Fruit fly (Drosophila melanogaster): ENCODE data around the gene MME1.
A peak's percentile ranks its signal among the peaks of the same experiment; 100 is the strongest.

The MME1 gene

dm6 chr2L:7039342-7039684 is 12.0 kb downstream of the MME1 start (continued):
- TF ChIP-seq zen (tag; optimal IDR thresholded peaks at IDR 0.05) (peak; percentile 5), CG8765 (GFP tag; IDR thresholded peaks at IDR 0.05) (no peak), CG9817 (tag; optimal IDR thresholded peaks at IDR 0.05) (no peak), CG7745 (tag; optimal IDR thresholded peaks at IDR 0.05) (no peak), prd (optimal IDR thresholded peaks at IDR 0.05) (no peak), prd (GFP tag; IDR thresholded peaks at IDR 0.05) (peak; percentile 76), CG6272 (GFP tag; IDR thresholded peaks at IDR 0.05) (peak; percentile 36; the same call in 1 of the 2 replicates), CG8359 (GFP tag; optimal IDR thresholded peaks at IDR 0.05; ENCODE audit: borderline replicate concordance) (no peak), slbo (GFP tag; IDR thresholded peaks at IDR 0.05) (peak; percentile 61), Dfd (GFP tag; optimal IDR thresholded peaks at IDR 0.05) (no peak), CG6813 (GFP tag; optimal IDR thresholded peaks at IDR 0.05) (peak; percentile 35), BtbVII (GFP tag; optimal IDR thresholded peaks at IDR 0.05) (peak; percentile 3), CG10366 (GFP tag; IDR thresholded peaks at IDR 0.05) (peak; percentile 67), CG7987 (GFP tag; optimal IDR thresholded peaks at IDR 0.05) (no peak), lola (GFP tag; optimal IDR thresholded peaks at IDR 0.05) (peak in 1 of 3 experiments; percentile 41), CG9609 (GFP tag; optimal IDR thresholded peaks at IDR 0.05) (peak; percentile 74), CHES-1-like (GFP tag; optimal IDR thresholded peaks at IDR 0.05) (no peak), H2.0 (GFP tag; IDR thresholded peaks at IDR 0.05) (peak; percentile 62), CG3281 (GFP tag; optimal IDR thresholded peaks at IDR 0.05) (no peak), CG10321 (GFP tag; IDR thresholded peaks at IDR 0.05) (no peak), CG12769 (tag; optimal IDR thresholded peaks at IDR 0.05) (peak; percentile 12), Dad (GFP tag; optimal IDR thresholded peaks at IDR 0.05) (no peak), YL-1 (GFP tag; optimal IDR thresholded peaks at IDR 0.05) (no peak), wdn (GFP tag; IDR thresholded peaks at IDR 0.05) (peak; percentile 36; the same call in 1 of the 2 replicates), MTF-1 (GFP tag; optimal IDR thresholded peaks at IDR 0.05; ENCODE audit: borderline replicate concordance) (no peak), CG13296 (GFP tag; optimal IDR thresholded peaks at IDR 0.05) (peak; percentile 21), Jarid2 (GFP tag; optimal IDR thresholded peaks at IDR 0.05) (no peak), sens (GFP tag) (peak; percentile 89), Bteb2 (GFP tag; optimal IDR thresholded peaks at IDR 0.05) (peak; percentile 33), inv (GFP tag; IDR thresholded peaks at IDR 0.05; ENCODE audit: partially characterized antibody) (no peak), fu2 (GFP tag; optimal IDR thresholded peaks at IDR 0.05) (no peak), CG1024 (GFP tag; IDR thresholded peaks at IDR 0.05) (no peak; the same call in none of the 2 replicates), CG4707 (GFP tag; optimal IDR thresholded peaks at IDR 0.05) (no peak), otp (GFP tag; IDR thresholded peaks at IDR 0.05) (0 out of 3 replicates have a peak, but pooled peaks have one; percentile 19), CG1792 (GFP tag; optimal IDR thresholded peaks at IDR 0.05) (no peak), CG6854 (GFP tag; optimal IDR thresholded peaks at IDR 0.05) (no peak), CG7357 (GFP tag; IDR thresholded peaks at IDR 0.05) (peak; percentile 44; the same call in 2 of the 3 replicates), CG14014 (GFP tag; IDR thresholded peaks at IDR 0.05) (peak; percentile 53; the same call in 1 of the 2 replicates), Camta (GFP tag; optimal IDR thresholded peaks at IDR 0.05) (peak; percentile 57), CG12659 (GFP tag; optimal IDR thresholded peaks at IDR 0.05) (peak; percentile 32), ftz-f1 (GFP tag; optimal IDR thresholded peaks at IDR 0.05) (no peak), Ets65A (GFP tag) (peak; percentile 73), btn (GFP tag; optimal IDR thresholded peaks at IDR 0.05) (no peak), CG16779 (GFP tag; IDR thresholded peaks at IDR 0.05) (no peak), chn (GFP tag; optimal IDR thresholded peaks at IDR 0.05) (peak; percentile 69), Dbx (GFP tag; IDR thresholded peaks at IDR 0.05) (peak; percentile 31; the same call in 1 of the 3 replicates), Max (GFP tag; optimal IDR thresholded peaks at IDR 0.05) (no peak), Opbp (GFP tag; IDR thresholded peaks at IDR 0.05; ENCODE audit: partially characterized antibody) (no peak), CG1529 (GFP tag; optimal IDR thresholded peaks at IDR 0.05) (peak; percentile 9), CG10565 (GFP tag; optimal IDR thresholded peaks at IDR 0.05) (no peak), CTCF (GFP tag; optimal IDR thresholded peaks at IDR 0.05) (no peak), usp (GFP tag; optimal IDR thresholded peaks at IDR 0.05) (no peak)
